Fruit fly (Drosophila melanogaster): Measurements from ENCODE around the gene porin.

The porin gene

DNA sequence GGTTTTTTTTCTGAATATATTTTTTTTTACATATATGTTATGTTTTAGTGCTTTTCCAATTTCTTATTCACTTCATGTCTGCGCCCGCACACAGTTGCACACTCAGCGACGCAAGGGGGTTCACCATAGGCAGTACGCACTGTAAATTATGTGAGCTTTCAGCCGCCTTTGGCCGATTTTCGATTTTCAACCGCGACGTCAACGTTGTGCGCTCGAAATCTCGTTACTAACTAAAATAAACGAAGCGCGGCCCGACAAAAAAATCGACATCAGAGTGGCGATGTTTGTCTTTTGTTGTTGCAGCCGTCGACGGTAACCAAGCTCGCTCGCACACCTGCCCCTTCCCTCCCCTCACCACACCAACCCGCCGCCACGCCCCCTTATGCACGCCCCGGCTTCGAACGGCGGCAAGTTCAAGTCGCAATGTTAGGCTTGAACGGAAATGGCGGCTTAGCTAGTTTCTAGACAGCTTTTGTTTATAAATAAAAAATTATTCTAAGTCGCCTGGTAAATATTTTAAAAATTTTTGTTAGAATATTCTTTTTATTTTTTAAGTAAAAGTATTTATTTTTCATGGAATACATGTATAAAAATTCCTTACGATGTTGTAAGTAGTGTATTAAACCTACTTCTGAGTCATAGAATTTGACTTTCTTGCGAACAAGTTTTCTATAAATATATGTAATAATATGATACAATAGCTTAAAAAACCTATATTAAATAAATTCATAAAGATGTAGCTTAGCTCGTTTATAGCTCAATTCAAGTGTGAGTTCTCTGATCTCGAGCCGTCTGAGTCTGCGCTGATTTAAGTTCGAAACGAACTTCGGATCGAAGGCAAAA lies 49.5 kb downstream of the porin start, which contains the start of gene CG31869 (continued):
- TF ChIP-seq tll (GFP tag; optimal IDR thresholded peaks at IDR 0.05) (no peak), ara (GFP tag; IDR thresholded peaks at IDR 0.05) (no peak), dm (GFP tag; optimal IDR thresholded peaks at IDR 0.05) (no peak), Mes4 (GFP tag; optimal IDR thresholded peaks at IDR 0.05) (no peak), unc-4 (GFP tag; IDR thresholded peaks at IDR 0.05; ENCODE audit: partially characterized antibody) (no peak), bcd (GFP tag; optimal IDR thresholded peaks at IDR 0.05) (no peak), CG1233 (GFP tag; optimal IDR thresholded peaks at IDR 0.05) (no peak), Drgx (GFP tag; IDR thresholded peaks at IDR 0.05) (peak; percentile 60), CG11247 (GFP tag; IDR thresholded peaks at IDR 0.05) (no peak), Fer3 (tag; optimal IDR thresholded peaks at IDR 0.05) (no peak), CrebB (tag; optimal IDR thresholded peaks at IDR 0.05) (no peak), grn (GFP tag; optimal IDR thresholded peaks at IDR 0.05) (no peak), mld (GFP tag; IDR thresholded peaks at IDR 0.05; ENCODE audit: partially characterized antibody) (no peak), Dref (GFP tag; IDR thresholded peaks at IDR 0.05) (no peak), danr (GFP tag; IDR thresholded peaks at IDR 0.05) (no peak), HLH3B (GFP tag; IDR thresholded peaks at IDR 0.05) (0 out of 2 replicates have a peak, but pooled peaks have one; percentile 25), CG5180 (GFP tag; optimal IDR thresholded peaks at IDR 0.05) (peak; percentile 98), CG17912 (GFP tag; optimal IDR thresholded peaks at IDR 0.05) (no peak), Hr78 (GFP tag; optimal IDR thresholded peaks at IDR 0.05) (no peak), Sox100B (GFP tag; optimal IDR thresholded peaks at IDR 0.05) (no peak), Neu2 (GFP tag; optimal IDR thresholded peaks at IDR 0.05; ENCODE audit: borderline replicate concordance) (no peak), CG7357 (GFP tag; IDR thresholded peaks at IDR 0.05) (no peak), CG32767 (GFP tag; IDR thresholded peaks at IDR 0.05) (no peak), dmrt11E (tag; optimal IDR thresholded peaks at IDR 0.05) (no peak), Antp (GFP tag; optimal IDR thresholded peaks at IDR 0.05) (no peak), az2 (GFP tag; optimal IDR thresholded peaks at IDR 0.05) (no peak), CG11723 (GFP tag; optimal IDR thresholded peaks at IDR 0.05) (no peak), Nf-YC (tag; optimal IDR thresholded peaks at IDR 0.05) (no peak), CG6791 (GFP tag; IDR thresholded peaks at IDR 0.05; ENCODE audit: partially characterized antibody) (0 out of 3 replicates have a peak, but pooled peaks have one; percentile 28), Nf-YB (GFP tag; optimal IDR thresholded peaks at IDR 0.05) (no peak), abd-A (tag; optimal IDR thresholded peaks at IDR 0.05) (no peak), lab (GFP tag; optimal IDR thresholded peaks at IDR 0.05) (no peak), C15 (GFP tag; IDR thresholded peaks at IDR 0.05) (no peak), CG9876 (GFP tag; optimal IDR thresholded peaks at IDR 0.05) (no peak), zf30C (GFP tag; optimal IDR thresholded peaks at IDR 0.05) (no peak), CG12219 (GFP tag; optimal IDR thresholded peaks at IDR 0.05) (no peak), gcm (GFP tag; optimal IDR thresholded peaks at IDR 0.05) (no peak), CG3847 (GFP tag; IDR thresholded peaks at IDR 0.05) (0 out of 2 replicates have a peak, but pooled peaks have one; percentile 16), Pdp1 (GFP tag; optimal IDR thresholded peaks at IDR 0.05) (no peak), CG14965 (GFP tag; optimal IDR thresholded peaks at IDR 0.05; ENCODE audit: borderline replicate concordance) (no peak), CG7928 (GFP tag; optimal IDR thresholded peaks at IDR 0.05) (no peak), sim (GFP tag; IDR thresholded peaks at IDR 0.05) (no peak), inv (GFP tag; IDR thresholded peaks at IDR 0.05; ENCODE audit: partially characterized antibody) (no peak), Chrac-16 (GFP tag; optimal IDR thresholded peaks at IDR 0.05) (no peak), CG7271 (tag; optimal IDR thresholded peaks at IDR 0.05) (no peak), lbe (GFP tag; optimal IDR thresholded peaks at IDR 0.05) (no peak), Rx (GFP tag; IDR thresholded peaks at IDR 0.05) (0 out of 2 replicates have a peak, but pooled peaks have one; percentile 10), CG16815 (GFP tag; optimal IDR thresholded peaks at IDR 0.05) (no peak)

Data from whole organism, embryonic.